Worm (Caenorhabditis elegans) whole organism, late embryonic: ENCODE results near the gene K08E7.4.

Source experiments
- ceh-19 ChIP-seq: fragments of 200-800 bp; sonication (Bioruptor generic); optimal IDR thresholded peaks from 2 replicates; lab custom pipeline; 2018; ENCODE audit warnings: mild to moderate bottlenecking, missing genetic modification characterization, missing compliant biosample characterization
- hlh-6 ChIP-seq: sonication (generic microtip); optimal IDR thresholded peaks from 2 replicates; lab custom pipeline; 2016; ENCODE audit warnings: missing genotype, missing genetic modification characterization, missing compliant biosample characterization
- pag-3 ChIP-seq: sonication (generic microtip); optimal IDR thresholded peaks from 2 replicates; lab custom pipeline; 2016; ENCODE audit warnings: missing compliant biosample characterization, missing genetic modification characterization, borderline replicate concordance
- pqm-1 ChIP-seq: sonication (generic microtip); optimal IDR thresholded peaks from 2 replicates; lab custom pipeline; 2016; ENCODE audit warnings: missing genetic modification characterization, missing compliant biosample characterization

DNA sequence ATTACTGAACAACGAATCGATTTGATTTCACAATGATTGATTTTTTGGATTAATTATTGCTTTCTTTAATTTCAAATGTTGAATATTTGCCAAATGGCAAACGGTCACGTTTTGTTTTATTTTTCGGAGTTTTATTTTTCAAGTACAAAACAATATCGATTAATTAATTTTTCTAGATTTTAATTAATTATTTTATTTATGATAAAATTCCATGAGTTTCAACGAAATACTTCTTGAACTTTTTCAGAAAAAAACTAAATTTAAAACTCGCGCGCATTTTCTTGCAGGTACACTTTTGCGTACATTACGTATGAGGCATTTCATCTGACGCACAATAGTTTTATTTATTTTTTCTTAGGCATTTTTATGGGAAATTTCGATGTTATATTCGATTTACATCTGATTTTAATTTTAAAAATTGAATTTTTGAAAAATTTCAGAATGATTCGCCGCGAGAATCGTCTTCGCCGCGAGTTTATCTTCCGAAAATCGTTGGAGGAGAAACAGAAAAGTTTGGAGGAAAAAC lies 12.0 kb downstream of the K08E7.4 start, which contains the start of the genes ZK795.2 and ZK795.3:
- TF ChIP-seq hlh-6 (tag; lab: Kevin White, UChicago) (no peak), pag-3 (no peak), ceh-19 (GFP tag; lab: Kevin White, UChicago) (no peak), pqm-1 (tag; lab: Kevin White, UChicago) (no peak)
